Worm (Caenorhabditis elegans): ENCODE measurements around the gene ttr-54.

- no peak for TF ChIP-seq snpc-4 (tag; optimal IDR thresholded peaks at IDR 0.05)
- TF ChIP-seq nhr-21 (tag; optimal IDR thresholded peaks at IDR 0.05), result no peak
- no peak for TF ChIP-seq nhr-12 (tag; optimal IDR thresholded peaks at IDR 0.05)
- no peak for TF ChIP-seq ztf-4 (tag; optimal IDR thresholded peaks at IDR 0.05)
- TF ChIP-seq unc-62 (GFP tag; optimal IDR thresholded peaks at IDR 0.05), result no peak
- TF ChIP-seq nhr-237 (tag; optimal IDR thresholded peaks at IDR 0.05), result no peak
- TF ChIP-seq elt-3 (tag; optimal IDR thresholded peaks at IDR 0.05), result no peak
- TF ChIP-seq unc-39 (tag; optimal IDR thresholded peaks at IDR 0.05), result no peak
- no peak for TF ChIP-seq skn-1 (tag; optimal IDR thresholded peaks at IDR 0.05)
- TF ChIP-seq zag-1 (tag; optimal IDR thresholded peaks at IDR 0.05), result no peak
Observed at ce11 chrIV:10188505-10188904, 32.9 kb downstream of the ttr-54 start.
